Fruit fly (Drosophila melanogaster): ENCODE results near the gene CG33342.

CG33342 gene

dm6 chr3R:24333182-24333808 is 43.4 kb upstream of the CG33342 start, which contains the start of the genes Rrp5 and Dis3 (continued):
- TF ChIP-seq CG17186 (GFP tag; optimal IDR thresholded peaks at IDR 0.05) (peak; percentile 87), CG17912 (GFP tag; optimal IDR thresholded peaks at IDR 0.05) (peak; percentile 13), hb (GFP tag; IDR thresholded peaks at IDR 0.05; ENCODE audit: partially characterized antibody) (no peak), tx (GFP tag; optimal IDR thresholded peaks at IDR 0.05) (peak; percentile 17), Dbx (GFP tag; IDR thresholded peaks at IDR 0.05) (peak; percentile 59; the same call in 1 of the 3 replicates), Pdp1 (GFP tag; optimal IDR thresholded peaks at IDR 0.05) (peak in 1 of 2 experiments; percentile 22), jumu (GFP tag; optimal IDR thresholded peaks at IDR 0.05) (peak; percentile 39), Med (GFP tag) (peak; percentile 92), Adf1 (GFP tag; IDR thresholded peaks at IDR 0.05) (peak; percentile 50), pfk (GFP tag; optimal IDR thresholded peaks at IDR 0.05) (peak; percentile 6), CG30403 (GFP tag; optimal IDR thresholded peaks at IDR 0.05) (peak; percentile 24), Mrtf (GFP tag; IDR thresholded peaks at IDR 0.05) (peak; percentile 42; the same call in 1 of the 3 replicates), Rfx (GFP tag; IDR thresholded peaks at IDR 0.05) (peak; percentile 73), CG34422 (GFP tag; IDR thresholded peaks at IDR 0.05) (peak; percentile 89), HLHmδ (GFP tag; optimal IDR thresholded peaks at IDR 0.05) (no peak), vvl (GFP tag; IDR thresholded peaks at IDR 0.05) (peak; percentile 78), CG7963 (GFP tag; IDR thresholded peaks at IDR 0.05; ENCODE audit: partially characterized antibody) (no peak), Ets97D (GFP tag; optimal IDR thresholded peaks at IDR 0.05) (peak; percentile 81), GATAe (GFP tag; conservative IDR thresholded peaks at IDR 0.05) (peak; percentile 85), lilli (GFP tag; optimal IDR thresholded peaks at IDR 0.05) (no peak), CG12155 (GFP tag; optimal IDR thresholded peaks at IDR 0.05) (peak; percentile 22), Neu2 (GFP tag; optimal IDR thresholded peaks at IDR 0.05; ENCODE audit: borderline replicate concordance) (no peak), CG6791 (GFP tag; IDR thresholded peaks at IDR 0.05; ENCODE audit: partially characterized antibody) (peak; percentile 66; the same call in 2 of the 3 replicates), dysf (GFP tag; IDR thresholded peaks at IDR 0.05) (peak; percentile 47; the same call in 2 of the 3 replicates), CG1602 (GFP tag; optimal IDR thresholded peaks at IDR 0.05) (peak; percentile 3), pnt (GFP tag; optimal IDR thresholded peaks at IDR 0.05) (no peak), pho (GFP tag; optimal IDR thresholded peaks at IDR 0.05) (peak; percentile 56), CG4854 (GFP tag; optimal IDR thresholded peaks at IDR 0.05) (no peak), lmd (GFP tag; IDR thresholded peaks at IDR 0.05) (peak; percentile 56), Max (GFP tag; optimal IDR thresholded peaks at IDR 0.05) (peak; percentile 95), CG42726 (GFP tag; IDR thresholded peaks at IDR 0.05; ENCODE audit: partially characterized antibody) (0 out of 2 replicates have a peak, but pooled peaks have one; percentile 65), ase (GFP tag; IDR thresholded peaks at IDR 0.05) (0 out of 3 replicates have a peak, but pooled peaks have one; percentile 49), CG8089 (GFP tag; optimal IDR thresholded peaks at IDR 0.05) (peak; percentile 7), Dp (GFP tag; optimal IDR thresholded peaks at IDR 0.05) (peak; percentile 64), CG9817 (tag; optimal IDR thresholded peaks at IDR 0.05) (peak; percentile 44), CG2678 (tag; optimal IDR thresholded peaks at IDR 0.05) (no peak), CG7987 (GFP tag; optimal IDR thresholded peaks at IDR 0.05) (peak; percentile 26), Deaf1 (tag; optimal IDR thresholded peaks at IDR 0.05) (no peak), maf-S (GFP tag; optimal IDR thresholded peaks at IDR 0.05) (peak; percentile 41), CG9609 (GFP tag; optimal IDR thresholded peaks at IDR 0.05) (peak; percentile 65), CG12299 (tag; optimal IDR thresholded peaks at IDR 0.05) (no peak), Xbp1 (GFP tag; optimal IDR thresholded peaks at IDR 0.05) (peak; percentile 54), chn (GFP tag; optimal IDR thresholded peaks at IDR 0.05) (peak; percentile 13), sob (GFP tag; IDR thresholded peaks at IDR 0.05) (peak; percentile 77), zfh1 (GFP tag; IDR thresholded peaks at IDR 0.05) (peak; percentile 44; the same call in 2 of the 3 replicates), Xrp1 (GFP tag; IDR thresholded peaks at IDR 0.05) (peak; percentile 28; the same call in 1 of the 2 replicates), H15 (GFP tag; IDR thresholded peaks at IDR 0.05) (0 out of 3 replicates have a peak, but pooled peaks have one; percentile 35), Dll (GFP tag; IDR thresholded peaks at IDR 0.05; ENCODE audit: partially characterized antibody) (0 out of 4 replicates have a peak, but pooled peaks have one; percentile 17), CG4404 (GFP tag; IDR thresholded peaks at IDR 0.05) (no peak)

All from whole organism, embryonic.